Fruit fly (Drosophila melanogaster) whole organism, adult: ENCODE results near the gene CG10175.

Source experiments
- CG7101 ChIP-seq: fragments of 200-800 bp; sonication (Bioruptor generic); optimal IDR thresholded peaks from 2 replicates; lab custom pipeline; 2018; ENCODE audit warnings: missing biosample characterization, mild to moderate bottlenecking, missing genetic modification characterization, moderate library complexity
- toe ChIP-seq: fragments of 200-800 bp; sonication (Bioruptor generic); optimal IDR thresholded peaks from 2 replicates; lab custom pipeline; 2016; ENCODE audit warnings: missing biosample characterization, missing genetic modification characterization

DNA sequence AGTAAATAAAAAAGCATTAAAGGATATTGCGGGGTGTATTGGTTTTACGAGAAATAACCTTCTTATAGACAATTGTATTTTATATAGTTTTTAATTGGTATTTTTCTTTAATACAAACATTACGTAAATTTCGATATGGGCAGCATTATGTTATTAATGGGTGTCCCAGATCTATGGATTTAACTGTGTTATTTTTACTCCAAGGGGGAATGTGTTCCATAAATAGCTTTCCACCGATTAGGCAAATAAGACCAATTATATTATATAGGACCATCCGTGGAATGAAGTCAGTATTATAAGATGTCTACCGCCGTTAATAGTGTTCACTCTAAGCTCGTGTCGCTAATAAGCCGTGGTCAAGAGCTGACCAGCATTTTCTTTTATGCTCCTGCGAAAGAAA is 47.2 kb downstream of the CG10175 start, which contains the start of gene Ir94g:
- TF ChIP-seq CG7101 (no peak), toe (GFP tag; lab: Kevin White, UChicago) (no peak)
